Worm (Caenorhabditis elegans): ENCODE data around the gene F47H4.2.

ce11 chrV:17303392-17303791, 49.7 kb upstream of the F47H4.2 start:
- TF ChIP-seq rpc-1 (optimal IDR thresholded peaks at IDR 0.05) (no peak), rpc-1 (tag; optimal IDR thresholded peaks at IDR 0.05) (no peak), unc-130 (GFP tag; optimal IDR thresholded peaks at IDR 0.05) (no peak), Y67H2A.10 (GFP tag; conservative IDR thresholded peaks at IDR 0.05) (no peak), sdz-38 (tag; optimal IDR thresholded peaks at IDR 0.05) (no peak), bed-2 (GFP tag; IDR thresholded peaks at IDR 0.05) (no peak), ets-4 (GFP tag; optimal IDR thresholded peaks at IDR 0.05) (no peak), ceh-58 (GFP tag; IDR thresholded peaks at IDR 0.05) (no peak), ztf-22 (GFP tag; optimal IDR thresholded peaks at IDR 0.05) (no peak), hmg-1.2 (GFP tag; IDR thresholded peaks at IDR 0.05) (no peak), tbp1 (GFP tag; optimal IDR thresholded peaks at IDR 0.05) (no peak), Y79H2A.3 (GFP tag; conservative IDR thresholded peaks at IDR 0.05) (no peak), nhr-27 (tag; optimal IDR thresholded peaks at IDR 0.05) (no peak), ZK185.1 (tag; optimal IDR thresholded peaks at IDR 0.05; ENCODE audit: poor library complexity, severe bottlenecking) (no peak), unc-62 (GFP tag; optimal IDR thresholded peaks at IDR 0.05) (no peak)
